Fruit fly (Drosophila melanogaster) whole organism, embryonic: ENCODE data around the gene Sgs5.

Source experiments
- Asciz ChIP-seq: fragments of 200-800 bp; sonication (Bioruptor generic); optimal IDR thresholded peaks from 2 replicates; lab custom pipeline; 2017; ENCODE audit warnings: missing biosample characterization, mild to moderate bottlenecking, missing genetic modification characterization, missing genetic modification reagents
- BtbVII ChIP-seq: fragments of 200-800 bp; sonication (Bioruptor generic); optimal IDR thresholded peaks from 3 replicates; lab custom pipeline; 2017; ENCODE audit warnings: missing biosample characterization, mild to moderate bottlenecking, missing genetic modification characterization
- CG14710 ChIP-seq: fragments of 200-800 bp; sonication (Bioruptor generic); optimal IDR thresholded peaks from 3 replicates; lab custom pipeline; 2019; ENCODE audit warnings: missing biosample characterization, mild to moderate bottlenecking, missing genetic modification characterization, moderate library complexity
- CG15073 ChIP-seq: fragments of 200-800 bp; sonication (Bioruptor generic); optimal IDR thresholded peaks from 2 replicates; lab custom pipeline; 2016; ENCODE audit warnings: missing biosample characterization, missing genetic modification characterization
- CG17361 ChIP-seq: fragments of 200-800 bp; sonication (Bioruptor generic); IDR thresholded peaks from 3 replicates; pipeline ENCODE4 v1.3.6; 2022; ENCODE audit warnings: missing biosample characterization, missing genetic modification characterization
- CG1792 ChIP-seq: fragments of 200-800 bp; sonication (Bioruptor generic); optimal IDR thresholded peaks from 2 replicates; lab custom pipeline; 2016; ENCODE audit warnings: missing biosample characterization, missing genetic modification characterization
- CG2875 ChIP-seq: fragments of 200-800 bp; sonication (Bioruptor generic); optimal IDR thresholded peaks from 2 replicates; lab custom pipeline; 2017; ENCODE audit warnings: missing biosample characterization, mild to moderate bottlenecking, missing genetic modification characterization, missing genetic modification reagents
- CG31224 ChIP-seq: fragments of 200-800 bp; sonication (Bioruptor generic); IDR thresholded peaks from 2 replicates; pipeline ENCODE4 v1.3.6; 2022; ENCODE audit warnings: missing biosample characterization, missing genetic modification characterization
- CG32772 ChIP-seq: fragments of 200-800 bp; sonication (Bioruptor generic); IDR thresholded peaks from 2 replicates; pipeline ENCODE4 v1.3.6; 2022; ENCODE audit warnings: missing biosample characterization, missing genetic modification characterization
- CG3281 ChIP-seq: fragments of 200-800 bp; sonication (Bioruptor generic); optimal IDR thresholded peaks from 3 replicates; lab custom pipeline; 2017; ENCODE audit warnings: missing biosample characterization, mild to moderate bottlenecking, missing genetic modification characterization
- CG34376 ChIP-seq: fragments of 200-800 bp; sonication (Bioruptor generic); optimal IDR thresholded peaks from 2 replicates; lab custom pipeline; 2018; ENCODE audit warnings: missing biosample characterization, mild to moderate bottlenecking, missing genetic modification characterization
- CG4707 ChIP-seq: fragments of 200-800 bp; sonication (Bioruptor generic); optimal IDR thresholded peaks from 2 replicates; lab custom pipeline; 2018; ENCODE audit warnings: missing biosample characterization, mild to moderate bottlenecking, missing genetic modification characterization, moderate library complexity
- CG6272 ChIP-seq: fragments of 200-800 bp; sonication (Bioruptor generic); IDR thresholded peaks from 2 replicates; pipeline ENCODE4 v1.3.6; 2022; ENCODE audit warnings: missing biosample characterization, missing genetic modification characterization
- CG7745 ChIP-seq: fragments of 200-800 bp; sonication (Bioruptor generic); optimal IDR thresholded peaks from 2 replicates; lab custom pipeline; 2018; ENCODE audit warnings: missing biosample characterization, mild to moderate bottlenecking, missing genetic modification characterization, moderate library complexity
- CG9727 ChIP-seq: fragments of 200-800 bp; sonication (Bioruptor generic); optimal IDR thresholded peaks from 3 replicates; lab custom pipeline; 2017; ENCODE audit warnings: missing biosample characterization, mild to moderate bottlenecking, missing genetic modification characterization
- CG9817 ChIP-seq: fragments of 200-800 bp; sonication (Bioruptor generic); optimal IDR thresholded peaks from 2 replicates; lab custom pipeline; 2018; ENCODE audit warnings: missing biosample characterization, mild to moderate bottlenecking, missing genetic modification characterization, moderate library complexity
- CTCF ChIP-seq: fragments of 200-800 bp; sonication (Bioruptor generic); optimal IDR thresholded peaks from 2 replicates; lab custom pipeline; 2017; ENCODE audit warnings: missing biosample characterization, mild to moderate bottlenecking, missing genetic modification characterization, moderate library complexity
- Chrac-16 ChIP-seq: fragments of 200-800 bp; sonication (Bioruptor generic); optimal IDR thresholded peaks from 3 replicates; lab custom pipeline; 2016; ENCODE audit warnings: missing biosample characterization, missing genetic modification characterization
- Dek ChIP-seq: fragments of 200-800 bp; sonication (Bioruptor generic); optimal IDR thresholded peaks from 3 replicates; lab custom pipeline; 2019; ENCODE audit warnings: missing biosample characterization, mild to moderate bottlenecking, missing genetic modification characterization, moderate library complexity
- Dip3 ChIP-seq: fragments of 200-800 bp; sonication (Bioruptor generic); optimal IDR thresholded peaks from 3 replicates; lab custom pipeline; 2016; ENCODE audit warnings: missing biosample characterization, missing genetic modification characterization
- E2f1 ChIP-seq: fragments of 200-800 bp; sonication (Bioruptor generic); IDR thresholded peaks from 2 replicates; pipeline ENCODE4 v1.3.6; 2022; ENCODE audit warnings: missing biosample characterization, missing genetic modification characterization
- Elba2 ChIP-seq: fragments of 200-800 bp; sonication (Bioruptor generic); optimal IDR thresholded peaks from 3 replicates; lab custom pipeline; 2016; ENCODE audit warnings: missing biosample characterization, missing genetic modification characterization
- Fer1 ChIP-seq: fragments of 200-800 bp; sonication (Bioruptor generic); optimal IDR thresholded peaks from 2 replicates; lab custom pipeline; 2017; ENCODE audit warnings: missing biosample characterization, mild to moderate bottlenecking, missing genetic modification characterization
- GATAe ChIP-seq: fragments of 200-800 bp; sonication (Bioruptor generic); conservative IDR thresholded peaks from 2 replicates; pipeline ENCODE4 v1.3.6; 2022; ENCODE audit warnings: missing biosample characterization, missing genetic modification characterization
- Gsc ChIP-seq: fragments of 200-800 bp; sonication (Bioruptor generic); IDR thresholded peaks from 2 replicates; pipeline ENCODE4 v1.3.6; 2022; ENCODE audit warnings: missing biosample characterization, missing genetic modification characterization
- HLH4C ChIP-seq: fragments of 200-800 bp; sonication (Bioruptor generic); IDR thresholded peaks from 3 replicates; pipeline ENCODE4 v1.3.6; 2022; ENCODE audit warnings: missing biosample characterization, missing genetic modification characterization; ENCODE audit not compliant: partially characterized antibody
- Hr39 ChIP-seq: fragments of >200 bp; optimal IDR thresholded peaks from 2 replicates; lab custom pipeline; 2017
- Meics ChIP-seq: fragments of 200-800 bp; sonication (Bioruptor generic); optimal IDR thresholded peaks from 2 replicates; lab custom pipeline; 2017; ENCODE audit warnings: missing biosample characterization, mild to moderate bottlenecking, missing genetic modification characterization
- Mrtf ChIP-seq: fragments of 200-800 bp; sonication (Bioruptor generic); IDR thresholded peaks from 3 replicates; pipeline ENCODE4 v1.3.6; 2022; ENCODE audit warnings: missing biosample characterization, missing genetic modification characterization
- Nf-YB ChIP-seq: fragments of 200-800 bp; sonication (Bioruptor generic); optimal IDR thresholded peaks from 3 replicates; lab custom pipeline; 2019; ENCODE audit warnings: missing biosample characterization, mild to moderate bottlenecking, missing genetic modification characterization, moderate library complexity
- Poxn ChIP-seq: fragments of 200-800 bp; sonication (Bioruptor generic); IDR thresholded peaks from 2 replicates; pipeline ENCODE4 v1.3.6; 2022; ENCODE audit warnings: missing biosample characterization, missing genetic modification characterization
- Sox100B ChIP-seq: fragments of 200-800 bp; sonication (Bioruptor generic); optimal IDR thresholded peaks from 3 replicates; lab custom pipeline; 2018; ENCODE audit warnings: missing biosample characterization, mild to moderate bottlenecking, missing genetic modification characterization
- Ssrp ChIP-seq: fragments of 200-800 bp; sonication (Bioruptor generic); optimal IDR thresholded peaks from 2 replicates; lab custom pipeline; 2018; ENCODE audit warnings: missing biosample characterization, mild to moderate bottlenecking, missing genetic modification characterization, moderate library complexity
- Xbp1 ChIP-seq: fragments of 200-800 bp; sonication (Bioruptor generic); optimal IDR thresholded peaks from 3 replicates; lab custom pipeline; 2016; ENCODE audit warnings: missing biosample characterization, mild to moderate bottlenecking, missing genetic modification characterization
- YL-1 ChIP-seq: fragments of 200-800 bp; sonication (Bioruptor generic); optimal IDR thresholded peaks from 3 replicates; lab custom pipeline; 2017; ENCODE audit warnings: missing biosample characterization, mild to moderate bottlenecking, missing genetic modification characterization
- al ChIP-seq: fragments of 200-800 bp; sonication (Bioruptor generic); IDR thresholded peaks from 2 replicates; pipeline ENCODE4 v1.3.6; 2022; ENCODE audit warnings: missing biosample characterization, missing genetic modification characterization
- ash1 ChIP-seq: fragments of 200-800 bp; sonication (Bioruptor generic); optimal IDR thresholded peaks from 2 replicates; lab custom pipeline; 2018; ENCODE audit warnings: missing biosample characterization, mild to moderate bottlenecking, missing genetic modification characterization
- az2 ChIP-seq: fragments of 200-800 bp; sonication (Bioruptor generic); optimal IDR thresholded peaks from 3 replicates; lab custom pipeline; 2016; ENCODE audit warnings: missing biosample characterization, missing genetic modification characterization
- bsh ChIP-seq, 2 experiments: fragments of 200-800 bp; sonication (Bioruptor generic); optimal IDR thresholded peaks; 2 replicates each; lab custom pipeline; 2017 to 2018; ENCODE audit warnings: mild to moderate bottlenecking in 2 of 2, missing biosample characterization in 2 of 2, missing genetic modification characterization in 2 of 2, moderate library complexity in 1 of 2
- da ChIP-seq: fragments of 200-800 bp; sonication (Bioruptor generic); optimal IDR thresholded peaks from 2 replicates; lab custom pipeline; 2016; ENCODE audit warnings: missing biosample characterization, missing genetic modification characterization
- gce ChIP-seq: fragments of 200-800 bp; sonication (Bioruptor generic); IDR thresholded peaks from 3 replicates; pipeline ENCODE4 v1.3.6; 2022; ENCODE audit warnings: missing biosample characterization, missing genetic modification characterization
- gsb-n ChIP-seq: fragments of 200-800 bp; sonication (Bioruptor generic); optimal IDR thresholded peaks from 3 replicates; lab custom pipeline; 2018; ENCODE audit warnings: missing biosample characterization, mild to moderate bottlenecking, missing genetic modification characterization
- phol ChIP-seq: fragments of 200-800 bp; sonication (Bioruptor generic); optimal IDR thresholded peaks from 3 replicates; lab custom pipeline; 2018; ENCODE audit warnings: missing biosample characterization, mild to moderate bottlenecking, missing genetic modification characterization, moderate library complexity
- sd ChIP-seq: fragments of 200-800 bp; sonication (Bioruptor generic); optimal IDR thresholded peaks from 3 replicates; lab custom pipeline; 2018; ENCODE audit warnings: missing biosample characterization, mild to moderate bottlenecking, missing genetic modification characterization, moderate library complexity
- seq ChIP-seq: fragments of 200-800 bp; sonication (Bioruptor generic); IDR thresholded peaks from 2 replicates; pipeline ENCODE4 v1.3.6; 2022; ENCODE audit warnings: missing biosample characterization, missing genetic modification characterization
- sim ChIP-seq: fragments of 200-800 bp; sonication (Bioruptor generic); IDR thresholded peaks from 2 replicates; pipeline ENCODE4 v1.3.6; 2022; ENCODE audit warnings: missing biosample characterization, missing genetic modification characterization
- sisA ChIP-seq: fragments of 200-800 bp; sonication (Bioruptor generic); IDR thresholded peaks from 2 replicates; pipeline ENCODE4 v1.3.6; 2022; ENCODE audit warnings: missing biosample characterization, missing genetic modification characterization
- sna ChIP-seq: fragments of 200-800 bp; sonication (Bioruptor generic); IDR thresholded peaks from 2 replicates; pipeline ENCODE4 v1.3.6; 2022; ENCODE audit warnings: missing biosample characterization, missing genetic modification characterization; ENCODE audit not compliant: partially characterized antibody
- sob ChIP-seq: fragments of 200-800 bp; sonication (Bioruptor generic); IDR thresholded peaks from 2 replicates; pipeline ENCODE4 v1.3.6; 2022; ENCODE audit warnings: missing biosample characterization, missing genetic modification characterization
- vvl ChIP-seq: fragments of 200-800 bp; sonication (Bioruptor generic); IDR thresholded peaks from 2 replicates; pipeline ENCODE4 v1.3.6; 2022; ENCODE audit warnings: missing biosample characterization, missing genetic modification characterization
- zen ChIP-seq: fragments of 200-800 bp; sonication (Bioruptor generic); optimal IDR thresholded peaks from 3 replicates; lab custom pipeline; 2018; ENCODE audit warnings: missing biosample characterization, mild to moderate bottlenecking, missing genetic modification characterization, moderate library complexity

The Sgs5 gene

DNA sequence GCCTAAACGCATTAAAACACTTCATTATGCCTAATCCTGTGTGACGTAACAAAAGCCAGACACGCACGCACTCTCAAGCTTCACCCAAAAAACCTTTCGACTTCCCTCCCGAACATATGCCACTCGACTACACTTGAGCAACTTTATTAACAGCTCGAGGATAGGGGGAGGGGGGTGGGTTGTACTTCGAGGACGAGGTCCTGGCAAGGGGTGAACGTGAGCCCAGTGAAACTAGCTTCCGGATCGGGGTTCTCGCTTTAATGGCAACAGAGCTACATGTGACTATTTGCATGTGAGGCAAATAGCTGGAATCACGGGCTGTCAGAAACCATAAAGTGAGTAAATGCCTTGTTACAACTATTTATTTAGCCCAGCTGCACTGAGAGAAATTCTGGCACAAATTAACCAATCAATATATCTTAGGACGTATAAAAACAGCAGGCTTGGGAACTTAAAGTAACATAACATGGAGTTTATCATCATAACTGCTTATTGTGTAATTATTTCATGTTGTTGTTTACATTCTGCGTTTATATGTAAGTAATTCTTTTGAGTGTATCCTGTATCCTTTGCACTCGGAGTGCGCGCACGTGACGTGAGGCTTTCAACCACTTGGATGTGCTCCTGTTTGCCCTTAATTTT, 44.2 kb upstream of the Sgs5 start (continued):
- TF ChIP-seq Sox100B (no peak), sna (GFP tag; lab: Robert Waterston, UW) (no peak), CG15073 (GFP tag; lab: Kevin White, UChicago) (no peak), vvl (GFP tag; lab: Robert Waterston, UW) (peak; percentile 70), CG14710 (tag; lab: Kevin White, UChicago) (peak; percentile 69), al (GFP tag; lab: Robert Waterston, UW) (no peak), Asciz (GFP tag; lab: Kevin White, UChicago) (no peak), Hr39 (no peak), CG31224 (GFP tag; lab: Robert Waterston, UW) (no peak), CG6272 (GFP tag; lab: Robert Waterston, UW) (no peak), Elba2 (GFP tag; lab: Kevin White, UChicago) (no peak), Fer1 (GFP tag; lab: Kevin White, UChicago) (no peak), CG7745 (no peak), Ssrp (tag; lab: Kevin White, UChicago) (peak; percentile 64), zen (tag; lab: Kevin White, UChicago) (peak; percentile 67), bsh (GFP tag; optimal IDR thresholded peaks at IDR 0.05; lab: Kevin White, UChicago) (peak in 1 of 2 experiments; percentile 77), E2f1 (GFP tag; lab: Robert Waterston, UW) (no peak), gsb-n (peak; percentile 52), sob (GFP tag; lab: Robert Waterston, UW) (no peak), da (GFP tag; lab: Kevin White, UChicago) (no peak), Mrtf (GFP tag; lab: Robert Waterston, UW) (no peak), Dip3 (GFP tag; lab: Kevin White, UChicago) (no peak), seq (GFP tag; lab: Robert Waterston, UW) (no peak), Gsc (GFP tag; lab: Robert Waterston, UW) (no peak), CG34376 (GFP tag; lab: Kevin White, UChicago) (no peak), Meics (GFP tag; lab: Kevin White, UChicago) (no peak), Xbp1 (GFP tag; lab: Kevin White, UChicago) (peak; percentile 62), CG17361 (GFP tag; lab: Robert Waterston, UW) (peak; percentile 61), CG3281 (no peak), Nf-YB (GFP tag; lab: Kevin White, UChicago) (peak; percentile 29), CG1792 (peak; percentile 1), Poxn (GFP tag; lab: Robert Waterston, UW) (no peak), gce (no peak), sd (no peak), sisA (GFP tag; lab: Robert Waterston, UW) (peak; percentile 41; the same call in 1 of the 2 replicates), ash1 (GFP tag; lab: Kevin White, UChicago) (no peak), CG2875 (GFP tag; lab: Kevin White, UChicago) (no peak), CG9817 (tag; lab: Kevin White, UChicago) (peak; percentile 14), CG9727 (GFP tag; lab: Kevin White, UChicago) (peak; percentile 70), Chrac-16 (GFP tag; lab: Kevin White, UChicago) (peak; percentile 55), YL-1 (GFP tag; lab: Kevin White, UChicago) (no peak), BtbVII (GFP tag; lab: Kevin White, UChicago) (no peak), phol (tag; lab: Kevin White, UChicago) (peak; percentile 70), az2 (GFP tag; lab: Kevin White, UChicago) (peak; percentile 49), Dek (tag; lab: Kevin White, UChicago) (peak; percentile 7), CG4707 (GFP tag; lab: Kevin White, UChicago) (no peak), HLH4C (GFP tag; lab: Robert Waterston, UW) (no peak), sim (peak; percentile 19; the same call in 1 of the 2 replicates), CG32772 (GFP tag; lab: Robert Waterston, UW) (peak; percentile 41; the same call in 1 of the 2 replicates), GATAe (GFP tag; lab: Robert Waterston, UW) (no peak), CTCF (GFP tag; lab: Kevin White, UChicago) (no peak)
